Fruit fly (Drosophila melanogaster): ENCODE measurements around the gene Trx2.

Trx2 gene

DNA sequence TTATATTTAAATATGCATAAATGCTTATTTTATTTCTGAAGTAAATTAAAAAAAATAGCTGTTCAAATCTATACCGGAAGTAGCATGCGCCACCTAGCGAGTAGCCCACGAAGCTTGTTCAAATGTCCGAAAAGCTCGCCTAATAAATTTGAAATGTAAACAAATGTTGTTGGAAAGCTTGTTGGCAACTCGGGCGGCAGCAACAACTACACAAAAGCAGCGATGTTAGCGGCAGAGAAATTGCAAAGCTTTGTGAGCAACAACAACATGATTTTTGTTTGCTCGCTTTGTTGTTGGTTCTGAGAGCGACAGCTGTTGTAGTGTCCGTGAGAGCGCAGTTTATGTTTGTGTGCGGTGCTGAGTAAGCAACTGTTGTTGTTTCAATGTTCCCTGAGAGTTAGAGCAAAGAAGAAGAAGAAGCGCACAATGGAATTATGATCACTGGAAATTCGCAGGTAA is 45.5 kb upstream of the Trx2 start (continued):
- no peak for TF ChIP-seq vnd (GFP tag; IDR thresholded peaks at IDR 0.05; ENCODE audit: partially characterized antibody)
- TF ChIP-seq insv (GFP tag; optimal IDR thresholded peaks at IDR 0.05), result peak; percentile 7 to 87
- TF ChIP-seq CG1233 (GFP tag; optimal IDR thresholded peaks at IDR 0.05), result peak; percentile 99
- TF ChIP-seq kay (GFP tag; optimal IDR thresholded peaks at IDR 0.05), result peak; percentile 65
- peak; percentile 94 for TF ChIP-seq exex (tag; optimal IDR thresholded peaks at IDR 0.05)
- TF ChIP-seq Sin3A (optimal IDR thresholded peaks at IDR 0.05), result no peak
- peak; percentile 88 for TF ChIP-seq ind (GFP tag; optimal IDR thresholded peaks at IDR 0.05)
- TF ChIP-seq NfI (GFP tag; optimal IDR thresholded peaks at IDR 0.05), result peak; percentile 100
- peak; percentile 95 for TF ChIP-seq ewg (GFP tag; optimal IDR thresholded peaks at IDR 0.05)
- peak; percentile 92 for TF ChIP-seq CG7372 (GFP tag; IDR thresholded peaks at IDR 0.05)
- TF ChIP-seq CG9215 (GFP tag; IDR thresholded peaks at IDR 0.05), result peak; percentile 65
- TF ChIP-seq CG4730 (GFP tag; IDR thresholded peaks at IDR 0.05), result peak; percentile 87
- TF ChIP-seq Asciz (GFP tag; optimal IDR thresholded peaks at IDR 0.05), result peak; percentile 100
- TF ChIP-seq Fer3 (tag; optimal IDR thresholded peaks at IDR 0.05), result peak; percentile 99
- TF ChIP-seq hbn (GFP tag; IDR thresholded peaks at IDR 0.05; ENCODE audit: partially characterized antibody), result peak; percentile 38
- TF ChIP-seq Pdp1 (GFP tag; optimal IDR thresholded peaks at IDR 0.05), result peak; percentile 90 to 92
- TF ChIP-seq CG2202 (tag; optimal IDR thresholded peaks at IDR 0.05), result peak; percentile 94
- peak; percentile 97 for TF ChIP-seq Dek (tag; optimal IDR thresholded peaks at IDR 0.05)
- peak; percentile 91 for TF ChIP-seq Spps (tag; optimal IDR thresholded peaks at IDR 0.05)
- peak; percentile 42 for TF ChIP-seq Hmx (GFP tag; optimal IDR thresholded peaks at IDR 0.05)
- TF ChIP-seq pnt (GFP tag; optimal IDR thresholded peaks at IDR 0.05), result peak; percentile 37
- peak; percentile 92 for TF ChIP-seq da (GFP tag; optimal IDR thresholded peaks at IDR 0.05)
- TF ChIP-seq Optix (GFP tag; IDR thresholded peaks at IDR 0.05), result peak; percentile 96
- TF ChIP-seq chm (GFP tag; IDR thresholded peaks at IDR 0.05), result peak; percentile 99
- peak; percentile 99 for TF ChIP-seq Meics (GFP tag; optimal IDR thresholded peaks at IDR 0.05)
- TF ChIP-seq her (GFP tag; optimal IDR thresholded peaks at IDR 0.05), result peak; percentile 96
- peak in 1 of 2 experiments; percentile 31 for TF ChIP-seq tll (GFP tag; optimal IDR thresholded peaks at IDR 0.05)
- peak; percentile 49 for TF ChIP-seq klu (GFP tag; IDR thresholded peaks at IDR 0.05)
- TF ChIP-seq ap (GFP tag; IDR thresholded peaks at IDR 0.05), result peak; percentile 94
- peak; percentile 89 for TF ChIP-seq al (GFP tag; IDR thresholded peaks at IDR 0.05)
- no peak for TF ChIP-seq bbx (GFP tag; IDR thresholded peaks at IDR 0.05; ENCODE audit: partially characterized antibody)
- peak; percentile 81 for TF ChIP-seq Sry-β (GFP tag; optimal IDR thresholded peaks at IDR 0.05)
- peak; percentile 77 for TF ChIP-seq tx (GFP tag; optimal IDR thresholded peaks at IDR 0.05)
- TF ChIP-seq CG3407 (GFP tag; optimal IDR thresholded peaks at IDR 0.05), result peak; percentile 98
- peak; percentile 98 for TF ChIP-seq CG18599 (GFP tag; optimal IDR thresholded peaks at IDR 0.05)
- TF ChIP-seq sc (optimal IDR thresholded peaks at IDR 0.05), result no peak
- peak; percentile 96 for TF ChIP-seq sc (GFP tag; optimal IDR thresholded peaks at IDR 0.05)
- TF ChIP-seq cad (GFP tag; optimal IDR thresholded peaks at IDR 0.05), result no peak
- peak; percentile 98 for TF ChIP-seq CG17328 (GFP tag; IDR thresholded peaks at IDR 0.05)
- TF ChIP-seq CG8359 (GFP tag; optimal IDR thresholded peaks at IDR 0.05; ENCODE audit: borderline replicate concordance), result peak; percentile 94
- TF ChIP-seq ERR (GFP tag; optimal IDR thresholded peaks at IDR 0.05), result peak; percentile 80
- peak; percentile 91 for TF ChIP-seq CG11085 (GFP tag; IDR thresholded peaks at IDR 0.05)
- peak; percentile 96 for TF ChIP-seq CG31441 (GFP tag; IDR thresholded peaks at IDR 0.05)
- peak; percentile 100 for TF ChIP-seq ATbp (GFP tag; optimal IDR thresholded peaks at IDR 0.05)
- no peak for TF ChIP-seq pan (optimal IDR thresholded peaks at IDR 0.05)
- TF ChIP-seq pan (GFP tag; optimal IDR thresholded peaks at IDR 0.05 in 1 of 2, IDR thresholded peaks at IDR 0.05 in 1 of 2), result peak in 1 of 2 experiments; percentile 96
- TF ChIP-seq gsb (GFP tag; IDR thresholded peaks at IDR 0.05), result peak; percentile 93
- TF ChIP-seq gcm (GFP tag; optimal IDR thresholded peaks at IDR 0.05), result peak; percentile 99
- TF ChIP-seq CG8388 (GFP tag; optimal IDR thresholded peaks at IDR 0.05), result peak; percentile 96
- peak; percentile 100 for TF ChIP-seq YL-1 (GFP tag; optimal IDR thresholded peaks at IDR 0.05)
- TF ChIP-seq CG18764 (GFP tag; optimal IDR thresholded peaks at IDR 0.05), result peak; percentile 96
